Fruit fly (Drosophila melanogaster) Kc167 (cell line): ENCODE measurements around the gene CG15743.

Source experiments
- Myc ChIP-seq: fragments of >200 bp; optimal IDR thresholded peaks from 2 replicates; lab custom pipeline; 2017; ENCODE audit warnings: missing external identifiers
- Sin3A ChIP-seq: fragments of >200 bp; optimal IDR thresholded peaks from 2 replicates; lab custom pipeline; 2018; ENCODE audit warnings: missing external identifiers
- h ChIP-seq: fragments of >200 bp; optimal IDR thresholded peaks from 3 replicates; lab custom pipeline; 2018; ENCODE audit warnings: missing external identifiers
- insv ChIP-seq: fragments of >200 bp; optimal IDR thresholded peaks from 3 replicates; lab custom pipeline; 2018; ENCODE audit warnings: missing external identifiers
- psq ChIP-seq: fragments of >200 bp; optimal IDR thresholded peaks from 2 replicates; lab custom pipeline; 2017; ENCODE audit warnings: missing external identifiers
- ttk ChIP-seq: sonication (Bioruptor generic); optimal IDR thresholded peaks from 2 replicates; lab custom pipeline; 2017; ENCODE audit warnings: missing external identifiers

The CG15743 gene

DNA sequence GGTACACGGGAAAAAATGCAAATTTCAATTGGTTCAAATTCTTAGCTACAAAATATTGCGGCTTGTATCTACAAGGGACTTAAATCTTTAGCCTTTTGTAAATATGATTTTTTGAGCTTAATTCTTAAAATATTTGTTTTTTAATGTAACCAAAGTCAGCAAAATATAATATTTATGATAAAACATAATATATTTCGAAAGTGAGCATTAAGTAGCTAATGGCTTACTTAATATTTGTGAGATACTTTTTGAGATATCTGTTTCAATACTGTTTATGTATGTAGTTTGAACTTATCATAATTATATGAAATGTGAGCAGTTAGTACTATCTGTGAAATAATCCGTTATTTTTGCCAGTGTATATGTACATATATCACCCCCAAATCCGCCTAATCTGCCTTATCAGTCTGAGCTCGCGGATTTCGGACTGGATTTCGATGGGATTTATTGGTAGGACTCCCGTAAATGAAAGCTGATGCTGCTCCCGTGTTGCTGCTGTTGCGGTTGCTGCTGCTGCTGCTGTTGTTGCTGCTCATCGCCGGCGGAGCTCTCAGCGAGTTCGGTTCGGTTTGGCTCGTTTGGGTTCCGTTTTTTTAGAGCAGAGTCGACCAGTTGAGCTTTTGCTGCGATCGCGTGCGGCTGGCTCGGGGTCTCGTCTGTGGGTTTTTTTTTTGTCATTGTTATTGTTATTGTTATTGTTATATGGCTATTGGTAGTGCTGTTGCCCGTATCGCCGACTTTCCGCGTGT lies 35.4 kb downstream of the CG15743 start:
- no peak for TF ChIP-seq Sin3A
- TF ChIP-seq insv (lab: Kevin White, UChicago): no peak
- TF ChIP-seq Myc (lab: Kevin White, UChicago): no peak
- no peak for TF ChIP-seq psq
- no peak for TF ChIP-seq h (lab: Kevin White, UChicago)
- no peak for TF ChIP-seq ttk (lab: Kevin White, UChicago)

DNA sequence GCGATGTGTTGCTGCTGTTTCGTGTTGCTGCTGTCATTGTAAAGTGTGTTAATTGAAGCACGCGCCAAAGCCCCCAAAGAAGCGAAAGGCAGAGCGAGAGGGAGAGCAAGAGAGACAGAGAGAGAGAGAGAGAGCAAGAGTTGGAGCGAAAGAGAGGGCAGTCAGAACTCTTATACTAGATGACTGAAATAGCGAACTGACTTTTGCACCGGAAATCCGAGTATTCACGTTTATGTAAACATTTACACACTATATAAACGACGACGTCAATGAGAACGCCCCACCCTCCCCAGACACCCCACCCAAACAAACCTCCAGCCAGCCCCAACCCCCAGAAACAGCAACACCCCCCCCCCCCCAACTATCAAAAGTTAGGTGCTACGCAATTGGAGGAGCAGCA lies 36.9 kb downstream of the CG15743 start:
- TF ChIP-seq ttk (lab: Kevin White, UChicago) (no peak), Myc (lab: Kevin White, UChicago) (no peak), insv (lab: Kevin White, UChicago) (no peak), psq (no peak), h (lab: Kevin White, UChicago) (no peak), Sin3A (no peak)

dm6 chrX:13323114-13323513 lies 37.6 kb downstream of the CG15743 start:
- TF ChIP-seq Sin3A: no peak
- no peak for TF ChIP-seq psq
- TF ChIP-seq insv (lab: Kevin White, UChicago): no peak
- TF ChIP-seq ttk (lab: Kevin White, UChicago): no peak
- no peak for TF ChIP-seq h (lab: Kevin White, UChicago)
- TF ChIP-seq Myc (lab: Kevin White, UChicago): no peak

- TF ChIP-seq insv (lab: Kevin White, UChicago) (no peak), Myc (lab: Kevin White, UChicago) (no peak)
Measured at dm6 chrX:13323526-13323925, 38.0 kb downstream of the CG15743 start.

DNA sequence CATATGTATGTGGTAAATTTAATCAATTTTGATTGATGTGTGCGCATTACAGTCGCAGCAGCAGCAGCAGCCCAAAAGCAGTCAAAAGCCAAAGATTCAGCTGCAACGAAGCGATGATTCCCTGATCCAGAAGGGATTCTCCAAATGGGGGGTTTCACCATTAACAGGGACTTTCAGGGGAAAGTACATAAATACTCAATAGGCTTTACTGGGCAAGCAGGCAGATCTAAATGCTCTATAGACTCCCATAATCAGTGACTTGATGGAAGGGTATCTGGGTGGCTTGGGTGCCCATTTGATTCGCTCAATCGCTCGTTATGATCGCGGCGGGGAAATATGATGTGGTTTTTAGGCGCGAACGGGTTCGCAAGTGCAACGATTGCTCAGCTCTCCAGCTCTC lies 39.8 kb downstream of the CG15743 start:
- no peak for TF ChIP-seq insv (lab: Kevin White, UChicago)
- TF ChIP-seq Sin3A: no peak
- no peak for TF ChIP-seq ttk (lab: Kevin White, UChicago)
- TF ChIP-seq h (lab: Kevin White, UChicago): no peak
- no peak for TF ChIP-seq psq
- TF ChIP-seq Myc (lab: Kevin White, UChicago): no peak

dm6 chrX:13329572-13330046 lies 44.1 kb downstream of the CG15743 start, which contains the start of gene Prx2:
TSS of gene Prx2 (plus strand) at chrX:13329824.
- TF ChIP-seq insv (lab: Kevin White, UChicago) (no peak), Sin3A (no peak), ttk (lab: Kevin White, UChicago) (no peak), psq (no peak), Myc (lab: Kevin White, UChicago) (no peak), h (lab: Kevin White, UChicago) (no peak)

DNA sequence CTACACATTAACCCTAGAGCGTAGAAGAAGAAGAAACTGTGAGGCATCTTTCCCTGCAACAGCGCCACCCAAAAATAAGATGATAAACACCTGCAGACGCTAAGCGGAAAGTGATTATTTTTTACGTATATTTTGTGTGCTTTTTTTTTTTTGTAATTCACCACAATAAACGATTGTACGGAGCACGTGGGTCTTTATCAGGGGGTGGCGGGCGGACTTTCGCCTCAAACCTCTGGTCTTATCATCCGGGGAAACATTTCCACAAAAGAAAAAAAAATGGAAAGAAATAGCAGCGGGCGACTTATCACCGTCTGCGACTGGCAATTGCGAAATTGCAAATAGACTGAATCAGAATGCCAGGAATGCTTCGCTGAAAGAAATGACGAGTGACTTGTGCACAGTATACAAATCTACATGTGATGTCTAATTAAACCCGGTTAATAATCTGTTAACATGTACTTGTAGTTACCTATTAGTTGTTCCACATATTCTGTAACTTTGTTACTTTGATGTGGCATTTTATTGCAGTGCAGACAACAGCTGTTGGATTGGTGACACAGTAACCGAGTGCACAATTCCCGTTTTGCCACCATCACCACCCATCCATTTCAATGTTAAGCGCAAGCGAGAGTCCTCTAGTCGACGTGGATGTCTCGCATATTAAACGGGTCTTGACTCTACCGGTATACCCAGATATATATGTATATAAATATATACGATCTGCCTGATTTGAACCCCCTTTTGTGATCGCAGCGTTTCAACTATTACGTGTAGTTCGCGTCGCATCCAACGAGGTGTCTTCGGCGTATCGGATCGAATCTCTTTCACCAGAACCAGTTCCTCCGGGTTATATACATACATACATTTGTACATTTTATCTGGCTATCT lies 46.6 kb downstream of the CG15743 start:
- TF ChIP-seq Sin3A: no peak
- no peak for TF ChIP-seq insv (lab: Kevin White, UChicago)
- no peak for TF ChIP-seq Myc (lab: Kevin White, UChicago)
- TF ChIP-seq ttk (lab: Kevin White, UChicago): no peak
- TF ChIP-seq psq: no peak
- TF ChIP-seq h (lab: Kevin White, UChicago): no peak

DNA sequence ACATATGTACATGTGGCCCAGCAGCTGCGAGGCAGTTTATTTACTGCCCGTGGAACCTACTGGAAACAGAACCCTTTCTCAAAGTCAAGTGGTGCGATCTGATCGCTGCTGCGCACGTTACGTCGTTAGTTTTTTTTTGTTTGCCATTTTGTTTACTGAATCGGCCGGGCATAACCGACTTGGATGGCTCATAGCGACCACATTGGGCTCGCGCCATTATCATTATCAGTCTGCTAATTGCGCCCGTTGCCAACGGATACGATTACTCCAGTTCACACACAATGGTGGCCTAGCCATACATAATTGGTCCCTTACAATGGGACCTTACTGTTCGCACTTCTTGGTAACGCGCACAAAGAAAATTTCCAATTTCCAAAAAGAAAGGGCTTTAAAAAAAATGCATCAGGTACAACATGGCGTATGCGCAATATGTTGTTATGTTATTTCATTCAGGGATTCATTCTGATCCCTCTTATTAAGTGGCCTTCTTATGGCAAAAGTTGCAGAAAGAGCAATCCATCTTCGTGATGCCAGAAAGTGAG lies 47.3 kb downstream of the CG15743 start:
- TF ChIP-seq insv (lab: Kevin White, UChicago) (no peak), Sin3A (no peak), psq (no peak), ttk (lab: Kevin White, UChicago) (no peak), Myc (lab: Kevin White, UChicago) (no peak), h (lab: Kevin White, UChicago) (no peak)

dm6 chrX:13334434-13335146 lies 49.1 kb downstream of the CG15743 start:
- TF ChIP-seq ttk (lab: Kevin White, UChicago) (no peak), psq (no peak), insv (lab: Kevin White, UChicago) (no peak), Sin3A (no peak), Myc (lab: Kevin White, UChicago) (no peak), h (lab: Kevin White, UChicago) (no peak)
